Worm (Caenorhabditis elegans) whole organism, L4 larva: ENCODE results near the gene C07A9.9.

Source experiments
- ama-1 ChIP-seq: fragments of 150-350 bp; optimal IDR thresholded peaks from 2 replicates; lab custom pipeline; 2014; ENCODE audit warnings: inconsistent platforms, mixed read lengths
- jun-1 ChIP-seq: fragments of 150-350 bp; optimal IDR thresholded peaks from 2 replicates; lab custom pipeline; 2014; ENCODE audit warnings: missing biosample characterization, missing genetic modification reagents, missing genetic modification characterization
- lin-29 ChIP-seq: fragments of 200-800 bp; sonication (Bioruptor generic); IDR thresholded peaks from 2 replicates; pipeline ENCODE4 v1.3.6; 2022; ENCODE audit warnings: missing genetic modification reagents, missing genetic modification characterization, missing compliant biosample characterization
- lin-39 ChIP-seq: fragments of 150-350 bp; optimal IDR thresholded peaks from 2 replicates; lab custom pipeline; 2014; ENCODE audit warnings: missing biosample characterization, missing genetic modification reagents, missing genetic modification characterization
- mdl-1 ChIP-seq, 2 experiments: fragments of 150-350 bp in 1 of 2; sonication (generic microtip) in 1 of 2; optimal IDR thresholded peaks; 2 replicates each; lab custom pipeline; 2014 to 2017; ENCODE audit warnings: missing biosample characterization in 2 of 2, missing genetic modification characterization in 2 of 2
- nhr-11 ChIP-seq: fragments of 150-350 bp; optimal IDR thresholded peaks from 2 replicates; lab custom pipeline; 2014; ENCODE audit warnings: missing biosample characterization, missing genetic modification characterization
- nhr-111 ChIP-seq: fragments of 200-800 bp; sonication (Bioruptor generic); optimal IDR thresholded peaks from 2 replicates; lab custom pipeline; 2018; ENCODE audit warnings: mild to moderate bottlenecking, missing genetic modification characterization, missing compliant biosample characterization
- nhr-25 ChIP-seq: sonication (generic microtip); optimal IDR thresholded peaks from 2 replicates; lab custom pipeline; 2017; ENCODE audit warnings: missing genetic modification characterization, mild to moderate bottlenecking, missing compliant biosample characterization, antibody characterized with exemption, moderate library complexity, borderline replicate concordance; ENCODE audit not compliant: insufficient read depth
- snpc-4 ChIP-seq: fragments of 150-350 bp; optimal IDR thresholded peaks from 2 replicates; lab custom pipeline; 2014; ENCODE audit warnings: missing biosample characterization, missing genetic modification characterization
- zag-1 ChIP-seq: fragments of 150-350 bp; optimal IDR thresholded peaks from 2 replicates; lab custom pipeline; 2014; ENCODE audit warnings: missing biosample characterization, missing genetic modification characterization

- TF ChIP-seq jun-1 (tag; lab: Kevin White, UChicago) = no peak
- TF ChIP-seq lin-39 = no peak
- TF ChIP-seq mdl-1 (tag; optimal IDR thresholded peaks at IDR 0.05; lab: Kevin White, UChicago) = peak in 1 of 2 experiments; percentile 67
- TF ChIP-seq ama-1 (lab: Kevin White, UChicago) = no peak
- TF ChIP-seq lin-29 = no peak
- no peak for TF ChIP-seq nhr-11 (tag; lab: Kevin White, UChicago)
- TF ChIP-seq zag-1 = no peak
- peak; percentile 31 for TF ChIP-seq nhr-25 (tag; lab: Kevin White, UChicago)
- TF ChIP-seq nhr-111 (GFP tag; lab: Kevin White, UChicago) = no peak
- no peak for TF ChIP-seq snpc-4 (tag; lab: Kevin White, UChicago)
Observed at ce11 chrIII:9702665-9703252, 35.3 kb upstream of the C07A9.9 start.
